Fruit fly (Drosophila melanogaster) Kc167 (cell line): ENCODE data around the gene CG42322.

Source experiments
- Sin3A ChIP-seq: fragments of >200 bp; optimal IDR thresholded peaks from 2 replicates; lab custom pipeline; 2018; ENCODE audit warnings: missing external identifiers
- h ChIP-seq: fragments of >200 bp; optimal IDR thresholded peaks from 3 replicates; lab custom pipeline; 2018; ENCODE audit warnings: missing external identifiers
- insv ChIP-seq: fragments of >200 bp; optimal IDR thresholded peaks from 3 replicates; lab custom pipeline; 2018; ENCODE audit warnings: missing external identifiers
- psq ChIP-seq: fragments of >200 bp; optimal IDR thresholded peaks from 2 replicates; lab custom pipeline; 2017; ENCODE audit warnings: missing external identifiers

dm6 chr3R:20735405-20735804 is 4.5 kb upstream of the CG42322 start, which contains the start of gene Cdk2:
- TF ChIP-seq insv (lab: Kevin White, UChicago) = no peak
- no peak for TF ChIP-seq h
- no peak for TF ChIP-seq psq (lab: Kevin White, UChicago)
- TF ChIP-seq Sin3A (lab: Kevin White, UChicago) = no peak
